Worm (Caenorhabditis elegans) whole organism, L4 larva: ENCODE results near the gene str-231.

Experiments used
- F26F4.8 ChIP-seq: fragments of 200-800 bp; sonication (Bioruptor generic); conservative IDR thresholded peaks from 2 replicates; pipeline ENCODE4 v1.3.6; 2022; ENCODE audit warnings: missing genetic modification characterization, missing compliant biosample characterization
- F37D6.2 ChIP-seq: sonication (generic microtip); optimal IDR thresholded peaks from 2 replicates; lab custom pipeline; 2016; ENCODE audit warnings: mild to moderate bottlenecking, missing genetic modification characterization, missing compliant biosample characterization
- F44E2.7 ChIP-seq: fragments of 200-800 bp; sonication (Bioruptor generic); IDR thresholded peaks from 2 replicates; pipeline ENCODE4 v2.1.2; 2022; ENCODE audit warnings: missing genetic modification characterization, missing compliant biosample characterization
- T26A8.4 ChIP-seq: fragments of 200-800 bp; sonication (Bioruptor generic); IDR thresholded peaks from 2 replicates; pipeline ENCODE4 v1.3.6; 2022; ENCODE audit warnings: missing genetic modification characterization, missing compliant biosample characterization
- Y105C5A.15 ChIP-seq: fragments of 200-800 bp; sonication (Bioruptor generic); IDR thresholded peaks from 2 replicates; pipeline ENCODE4 v1.3.6; 2022; ENCODE audit warnings: missing genetic modification characterization, missing compliant biosample characterization
- Y75B8A.6 ChIP-seq: fragments of 200-800 bp; sonication (Bioruptor generic); IDR thresholded peaks from 2 replicates; pipeline ENCODE4 v1.3.6; 2022; ENCODE audit warnings: missing genetic modification reagents, missing genetic modification characterization, missing compliant biosample characterization
- ZK546.5 ChIP-seq, 2 experiments: sonication (generic microtip); optimal IDR thresholded peaks; 2 replicates each; lab custom pipeline; 2017; ENCODE audit warnings: missing biosample characterization in 2 of 2, missing genetic modification characterization in 2 of 2
- aha-1 ChIP-seq: fragments of 150-350 bp; peaks from one replicate; lab custom pipeline; 2014; ENCODE audit warnings: missing biosample characterization, missing genetic modification characterization
- arid-1 ChIP-seq: fragments of 200-800 bp; sonication (Bioruptor generic); conservative IDR thresholded peaks from 2 replicates; pipeline ENCODE4 v1.3.6; 2022; ENCODE audit warnings: missing genetic modification reagents, missing genetic modification characterization, missing compliant biosample characterization
- attf-4 ChIP-seq: sonication (generic microtip); optimal IDR thresholded peaks from 3 replicates; lab custom pipeline; 2017; ENCODE audit warnings: missing biosample characterization, missing genetic modification characterization
- ceh-32 ChIP-seq: sonication (generic microtip); optimal IDR thresholded peaks from 2 replicates; lab custom pipeline; 2016; ENCODE audit warnings: mild to moderate bottlenecking, missing genetic modification characterization, missing compliant biosample characterization; ENCODE audit not compliant: poor library complexity
- ceh-44 ChIP-seq: fragments of 200-800 bp; sonication (Bioruptor generic); IDR thresholded peaks from 2 replicates; pipeline ENCODE4 v1.3.6; 2022; ENCODE audit warnings: missing genetic modification reagents, missing genetic modification characterization, missing compliant biosample characterization
- ceh-62 ChIP-seq: sonication (generic microtip); optimal IDR thresholded peaks from 2 replicates; lab custom pipeline; 2017; ENCODE audit warnings: missing biosample characterization, missing genetic modification characterization
- cey-2 ChIP-seq: sonication (generic microtip); optimal IDR thresholded peaks from 3 replicates; lab custom pipeline; 2017; ENCODE audit warnings: missing genetic modification characterization, mild to moderate bottlenecking, missing compliant biosample characterization, antibody characterized with exemption, borderline replicate concordance; ENCODE audit not compliant: insufficient read depth
- ctbp-1 ChIP-seq: fragments of 200-800 bp; sonication (Bioruptor generic); IDR thresholded peaks from 2 replicates; pipeline ENCODE4 v1.3.6; 2022; ENCODE audit warnings: missing genetic modification reagents, missing genetic modification characterization, missing compliant biosample characterization
- daf-12 ChIP-seq: fragments of 150-350 bp; optimal IDR thresholded peaks from 2 replicates; lab custom pipeline; 2014; ENCODE audit warnings: missing biosample characterization, missing genetic modification reagents, missing genetic modification characterization
- dpl-1 ChIP-seq: fragments of 150-350 bp; optimal IDR thresholded peaks from 2 replicates; lab custom pipeline; 2014; ENCODE audit warnings: missing biosample characterization, missing genetic modification reagents, missing genetic modification characterization
- duxl-1 ChIP-seq: sonication (generic microtip); optimal IDR thresholded peaks from 2 replicates; lab custom pipeline; 2016; ENCODE audit warnings: mild to moderate bottlenecking, missing genetic modification characterization, moderate library complexity, missing compliant biosample characterization; ENCODE audit not compliant: poor library complexity
- dve-1 ChIP-seq: sonication (generic microtip); optimal IDR thresholded peaks from 2 replicates; lab custom pipeline; 2017; ENCODE audit warnings: antibody characterized with exemption, mild to moderate bottlenecking, missing genetic modification characterization, missing compliant biosample characterization; ENCODE audit not compliant: insufficient read depth
- egl-27 ChIP-seq: sonication (generic microtip); optimal IDR thresholded peaks from 3 replicates; lab custom pipeline; 2017; ENCODE audit warnings: missing biosample characterization, missing genetic modification reagents, missing genetic modification characterization
- egl-43 ChIP-seq: fragments of 200-800 bp; sonication (Bioruptor generic); IDR thresholded peaks from 2 replicates; pipeline ENCODE4 v1.3.6; 2022; ENCODE audit warnings: missing genetic modification reagents, missing genetic modification characterization, missing compliant biosample characterization
- hlh-30 ChIP-seq: sonication (generic microtip); optimal IDR thresholded peaks from 2 replicates; lab custom pipeline; 2017; ENCODE audit warnings: antibody characterized with exemption, mild to moderate bottlenecking, missing genetic modification characterization, missing compliant biosample characterization; ENCODE audit not compliant: insufficient read depth
- hmg-1.1 ChIP-seq: fragments of 200-800 bp; sonication (Bioruptor generic); IDR thresholded peaks from 2 replicates; pipeline ENCODE4 v1.3.6; 2022; ENCODE audit warnings: missing genetic modification reagents, missing genetic modification characterization, missing compliant biosample characterization
- jun-1 ChIP-seq: fragments of 150-350 bp; optimal IDR thresholded peaks from 2 replicates; lab custom pipeline; 2014; ENCODE audit warnings: missing biosample characterization, missing genetic modification reagents, missing genetic modification characterization
- lin-15B ChIP-seq: fragments of 150-350 bp; sonication (generic microtip); optimal IDR thresholded peaks from 3 replicates; lab custom pipeline; 2014; ENCODE audit warnings: missing biosample characterization, missing genetic modification characterization
- lin-38 ChIP-seq: fragments of 200-800 bp; sonication (Bioruptor generic); IDR thresholded peaks from 2 replicates; pipeline ENCODE4 v1.3.6; 2022; ENCODE audit warnings: missing genetic modification reagents, missing genetic modification characterization, missing compliant biosample characterization
- lin-39 ChIP-seq: fragments of 150-350 bp; optimal IDR thresholded peaks from 2 replicates; lab custom pipeline; 2014; ENCODE audit warnings: missing biosample characterization, missing genetic modification reagents, missing genetic modification characterization
- lir-3 ChIP-seq: sonication (generic microtip); optimal IDR thresholded peaks from 2 replicates; lab custom pipeline; 2016; ENCODE audit warnings: mild to moderate bottlenecking, missing genetic modification characterization, missing compliant biosample characterization
- madf-9 ChIP-seq: fragments of 200-800 bp; sonication (Bioruptor generic); conservative IDR thresholded peaks from 2 replicates; pipeline ENCODE4 v1.3.6; 2022; ENCODE audit warnings: missing genetic modification reagents, missing genetic modification characterization, missing compliant biosample characterization
- mdl-1 ChIP-seq, 2 experiments: fragments of 150-350 bp in 1 of 2; sonication (generic microtip) in 1 of 2; optimal IDR thresholded peaks; 2 replicates each; lab custom pipeline; 2014 to 2017; ENCODE audit warnings: missing biosample characterization in 2 of 2, missing genetic modification characterization in 2 of 2
- mes-2 ChIP-seq: sonication (generic microtip); optimal IDR thresholded peaks from 2 replicates; lab custom pipeline; 2016; ENCODE audit warnings: missing genotype, mild to moderate bottlenecking, missing genetic modification characterization, missing compliant biosample characterization; ENCODE audit not compliant: poor library complexity, severe bottlenecking
- mxl-2 ChIP-seq: fragments of 200-800 bp; sonication (Bioruptor generic); conservative IDR thresholded peaks from 2 replicates; pipeline ENCODE4 v1.3.6; 2022; ENCODE audit warnings: missing genetic modification reagents, missing genetic modification characterization, missing compliant biosample characterization
- mxl-3 ChIP-seq: fragments of 200-800 bp; sonication (Bioruptor generic); optimal IDR thresholded peaks from 2 replicates; lab custom pipeline; 2018; ENCODE audit warnings: mild to moderate bottlenecking, missing genetic modification characterization, missing compliant biosample characterization
- nhr-10 ChIP-seq: fragments of 150-350 bp; optimal IDR thresholded peaks from 2 replicates; lab custom pipeline; 2014; ENCODE audit warnings: missing biosample characterization, missing genetic modification characterization
- nhr-11 ChIP-seq: fragments of 150-350 bp; optimal IDR thresholded peaks from 2 replicates; lab custom pipeline; 2014; ENCODE audit warnings: missing biosample characterization, missing genetic modification characterization
- nhr-28 ChIP-seq: fragments of 150-350 bp; optimal IDR thresholded peaks from 2 replicates; lab custom pipeline; 2014; ENCODE audit warnings: missing biosample characterization, missing genetic modification characterization
- nhr-42 ChIP-seq: fragments of 200-800 bp; sonication (Bioruptor generic); IDR thresholded peaks from 2 replicates; pipeline ENCODE4 v1.3.6; 2022; ENCODE audit warnings: missing genetic modification characterization, missing compliant biosample characterization
- nhr-48 ChIP-seq: sonication (generic microtip); optimal IDR thresholded peaks from 2 replicates; lab custom pipeline; 2016; ENCODE audit warnings: mild to moderate bottlenecking, missing genetic modification characterization, missing compliant biosample characterization
- nhr-6 ChIP-seq: fragments of 150-350 bp; optimal IDR thresholded peaks from 2 replicates; lab custom pipeline; 2014; ENCODE audit warnings: missing biosample characterization, missing genetic modification characterization
- pqm-1 ChIP-seq: sonication (generic microtip); optimal IDR thresholded peaks from 2 replicates; lab custom pipeline; 2017; ENCODE audit warnings: missing biosample characterization, missing genetic modification characterization
- saeg-2 ChIP-seq: fragments of 200-800 bp; sonication (Bioruptor generic); IDR thresholded peaks from 2 replicates; pipeline ENCODE4 v1.3.6; 2022; ENCODE audit warnings: missing genetic modification reagents, missing genetic modification characterization, missing compliant biosample characterization
- spr-3 ChIP-seq: fragments of 200-800 bp; sonication (Bioruptor generic); optimal IDR thresholded peaks from 2 replicates; lab custom pipeline; 2018; ENCODE audit warnings: mild to moderate bottlenecking, missing genetic modification characterization, missing compliant biosample characterization
- tag-97 ChIP-seq: fragments of 200-800 bp; sonication (Bioruptor generic); IDR thresholded peaks from 2 replicates; pipeline ENCODE4 v1.3.6; 2022; ENCODE audit warnings: missing genetic modification characterization, missing compliant biosample characterization
- tra-1 ChIP-seq: fragments of 200-800 bp; sonication (Bioruptor generic); IDR thresholded peaks from 2 replicates; pipeline ENCODE4 v1.3.6; 2022; ENCODE audit warnings: missing genetic modification reagents, missing genetic modification characterization, missing compliant biosample characterization
- unc-62 ChIP-seq, 3 experiments: fragments of 150-350 bp in 1 of 3; sonication (generic microtip); optimal IDR thresholded peaks in 2 of 3; peaks in 1 of 3; 1 replicate in 1 of 3; 2 replicates in 2 of 3; lab custom pipeline; 2014 to 2017; ENCODE audit warnings: missing biosample characterization in 3 of 3, missing genetic modification characterization in 3 of 3, missing genetic modification reagents in 3 of 3, missing genotype in 1 of 3
- ztf-11 ChIP-seq: fragments of 150-350 bp; optimal IDR thresholded peaks from 2 replicates; lab custom pipeline; 2014; ENCODE audit warnings: missing biosample characterization, missing genetic modification characterization

str-231 gene

DNA sequence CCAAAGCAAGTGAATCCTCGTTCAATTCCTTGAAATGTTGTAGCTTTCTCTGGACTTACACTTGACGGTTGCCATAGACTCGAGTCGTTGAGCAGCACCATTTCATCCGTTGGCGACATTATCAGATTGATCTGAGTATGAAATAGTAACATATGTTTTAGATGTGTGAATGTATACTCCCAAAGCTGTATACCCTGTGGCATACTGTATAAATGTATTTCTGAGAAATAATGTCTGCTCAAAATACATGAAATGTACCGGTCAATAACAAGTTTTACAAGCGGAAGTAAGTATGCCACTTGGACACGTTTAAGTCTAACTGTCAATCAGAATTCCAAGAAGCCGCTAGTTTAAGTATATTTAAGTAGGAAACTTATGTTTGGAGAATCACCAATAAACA is 2.2 kb upstream of the str-231 start, which contains the start of gene str-233:
TSS of gene str-233 (minus strand) at position 101 of the 400 bp plus-strand sequence.
- TF ChIP-seq ZK546.5 (tag; optimal IDR thresholded peaks at IDR 0.05; lab: Kevin White, UChicago) (no peak), ceh-44 (no peak), lin-15B (no peak), F44E2.7 (GFP tag; lab: Robert Waterston, UW) (no peak), lin-38 (GFP tag; lab: Robert Waterston, UW) (no peak), tra-1 (GFP tag; lab: Robert Waterston, UW) (no peak), cey-2 (tag; lab: Kevin White, UChicago) (no peak), ceh-62 (tag; lab: Kevin White, UChicago) (no peak), spr-3 (GFP tag; lab: Kevin White, UChicago) (no peak), hlh-30 (tag; lab: Kevin White, UChicago) (no peak), pqm-1 (tag; lab: Kevin White, UChicago) (no peak), attf-4 (no peak), ctbp-1 (no peak), arid-1 (no peak), nhr-6 (no peak), Y75B8A.6 (GFP tag; lab: Robert Waterston, UW) (no peak)

ce11 chrV:16002288-16002687 is 5.1 kb downstream of the str-231 start, which contains the start of gene nhr-63:
Gene nhr-63, plus strand, starts transcription at chrV:16002588.
- TF ChIP-seq lir-3 (tag; lab: Kevin White, UChicago) = no peak
- TF ChIP-seq tag-97 (GFP tag; lab: Robert Waterston, UW) = no peak
- TF ChIP-seq nhr-11 (tag; lab: Kevin White, UChicago) = no peak
- no peak for TF ChIP-seq lin-39 (tag; lab: Kevin White, UChicago)
- no peak for TF ChIP-seq attf-4
- TF ChIP-seq mxl-3 (GFP tag; lab: Kevin White, UChicago) = no peak
- no peak for TF ChIP-seq egl-43 (GFP tag; lab: Robert Waterston, UW)
- TF ChIP-seq madf-9 (GFP tag; lab: Robert Waterston, UW) = no peak
- TF ChIP-seq, all 104 proteins: peak for 0

ce11 chrV:16000433-16000832 is 7.0 kb downstream of the str-231 start, which contains the start of gene nhr-50:
Gene nhr-50, minus strand, starts transcription at chrV:16000631.
- TF ChIP-seq daf-12 (tag; lab: Kevin White, UChicago) (no peak), Y75B8A.6 (GFP tag; lab: Robert Waterston, UW) (no peak), nhr-42 (GFP tag; lab: Robert Waterston, UW) (no peak), egl-27 (tag; lab: Kevin White, UChicago) (no peak), jun-1 (tag; lab: Kevin White, UChicago) (peak; percentile 18), ceh-32 (tag; lab: Kevin White, UChicago) (no peak), attf-4 (no peak), aha-1 (tag; lab: Kevin White, UChicago) (peak; percentile 39), Y105C5A.15 (GFP tag; lab: Robert Waterston, UW) (no peak), ceh-62 (tag; lab: Kevin White, UChicago) (no peak), mdl-1 (tag; optimal IDR thresholded peaks at IDR 0.05; lab: Kevin White, UChicago) (peak; percentile 1 to 73), nhr-6 (peak; percentile 93), dve-1 (peak; percentile 85), dpl-1 (GFP tag; lab: Kevin White, UChicago) (peak; percentile 31), arid-1 (0 out of 2 replicates have a peak, but pooled peaks have one; percentile 8), saeg-2 (GFP tag; lab: Robert Waterston, UW) (no peak), tag-97 (GFP tag; lab: Robert Waterston, UW) (no peak), mes-2 (no peak), unc-62 (GFP tag; optimal IDR thresholded peaks at IDR 0.05 in 1 of 2; lab: Kevin White, UChicago) (peak in 1 of 2 experiments; percentile 1), unc-62 (tag; optimal IDR thresholded peaks at IDR 0.05; lab: Kevin White, UChicago) (no peak), T26A8.4 (GFP tag; lab: Robert Waterston, UW) (no peak), mxl-3 (GFP tag; lab: Kevin White, UChicago) (peak; percentile 14), nhr-48 (tag; lab: Kevin White, UChicago) (peak; percentile 44), duxl-1 (tag; lab: Kevin White, UChicago) (no peak), ZK546.5 (tag; optimal IDR thresholded peaks at IDR 0.05; lab: Kevin White, UChicago) (no peak), ztf-11 (tag; lab: Kevin White, UChicago) (no peak), nhr-10 (tag; lab: Kevin White, UChicago) (no peak), mxl-2 (GFP tag; lab: Robert Waterston, UW) (no peak), F26F4.8 (GFP tag; lab: Robert Waterston, UW) (no peak), F37D6.2 (no peak), nhr-28 (tag; lab: Kevin White, UChicago) (peak; percentile 67), pqm-1 (tag; lab: Kevin White, UChicago) (peak; percentile 35), hmg-1.1 (GFP tag; lab: Robert Waterston, UW) (no peak)
